Worm (Caenorhabditis elegans): Measurements from ENCODE around the gene puf-6.
"Not testable (repeated sequence)": the region's sequence is repeated elsewhere in the genome, so short reads cannot be mapped to it uniquely, and the experiment has no call there.

puf-6 gene

DNA sequence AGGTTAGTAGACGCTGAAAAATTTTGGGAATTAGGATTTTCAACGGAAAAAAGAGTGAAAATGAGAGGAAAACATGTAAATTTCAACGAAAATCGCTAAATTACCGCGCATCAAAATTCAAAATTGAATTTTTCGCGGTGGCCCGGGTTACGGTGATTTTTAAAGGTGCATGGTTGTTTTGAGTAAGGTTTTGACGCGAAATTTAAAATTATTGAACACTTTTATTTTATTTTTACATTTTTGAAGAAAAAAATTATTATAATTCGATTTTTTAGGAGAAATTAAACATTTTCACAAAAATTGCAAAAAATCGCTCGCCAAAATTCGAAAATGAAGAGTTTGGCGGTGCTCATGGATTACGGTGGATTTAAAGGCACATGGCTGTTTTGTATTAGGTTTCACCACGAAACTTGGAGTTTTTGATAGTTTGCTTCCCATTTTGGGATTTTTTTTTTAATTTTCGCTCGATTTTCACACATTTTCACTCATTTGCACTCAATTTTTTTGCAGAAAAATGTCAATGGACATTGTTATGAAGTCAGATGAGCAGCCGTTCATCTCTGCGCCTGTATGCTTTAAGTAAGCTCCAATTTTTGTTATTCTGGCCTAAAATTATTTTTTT is at the start of gene puf-6:
Gene puf-6 (minus strand): TSS at position 13 of the 622 bp plus-strand sequence.
- TF ChIP-seq unc-62 (GFP tag; optimal IDR thresholded peaks at IDR 0.05); C16A3.4 (tag; optimal IDR thresholded peaks at IDR 0.05); ceh-88 (GFP tag; IDR thresholded peaks at IDR 0.05): not testable (repeated sequence)

ce11 chrII:13091857-13092256 is 48.6 kb upstream of the puf-6 start:
- no peak for TF ChIP-seq ceh-88 (GFP tag; IDR thresholded peaks at IDR 0.05)
- no peak for TF ChIP-seq elt-3 (tag; optimal IDR thresholded peaks at IDR 0.05)
- no peak for TF ChIP-seq fkh-8 (tag; optimal IDR thresholded peaks at IDR 0.05)
- TF ChIP-seq swsn-7 (tag; optimal IDR thresholded peaks at IDR 0.05): no peak
- TF ChIP-seq nhr-85 (tag): no peak
- TF ChIP-seq hlh-4 (tag; optimal IDR thresholded peaks at IDR 0.05): no peak
- no peak for TF ChIP-seq aha-1 (tag; optimal IDR thresholded peaks at IDR 0.05)
- TF ChIP-seq egl-13 (tag; optimal IDR thresholded peaks at IDR 0.05): no peak
- TF ChIP-seq nhr-47 (tag; optimal IDR thresholded peaks at IDR 0.05): no peak
- TF ChIP-seq pqm-1 (tag; optimal IDR thresholded peaks at IDR 0.05): no peak
- TF ChIP-seq lin-35 (GFP tag; optimal IDR thresholded peaks at IDR 0.05): no peak
- no peak for TF ChIP-seq nhr-237 (tag; optimal IDR thresholded peaks at IDR 0.05)
- no peak for TF ChIP-seq lir-3 (tag; optimal IDR thresholded peaks at IDR 0.05; ENCODE audit: poor library complexity)
- no peak for TF ChIP-seq sox-4 (tag; optimal IDR thresholded peaks at IDR 0.05)
- TF ChIP-seq nhr-11 (tag; optimal IDR thresholded peaks at IDR 0.05): no peak
- TF ChIP-seq dpl-1 (GFP tag; optimal IDR thresholded peaks at IDR 0.05): no peak
- no peak for TF ChIP-seq C16A3.4 (tag; optimal IDR thresholded peaks at IDR 0.05)
- TF ChIP-seq ztf-4 (tag; optimal IDR thresholded peaks at IDR 0.05): no peak
- no peak for TF ChIP-seq ztf-11 (tag; optimal IDR thresholded peaks at IDR 0.05)

DNA sequence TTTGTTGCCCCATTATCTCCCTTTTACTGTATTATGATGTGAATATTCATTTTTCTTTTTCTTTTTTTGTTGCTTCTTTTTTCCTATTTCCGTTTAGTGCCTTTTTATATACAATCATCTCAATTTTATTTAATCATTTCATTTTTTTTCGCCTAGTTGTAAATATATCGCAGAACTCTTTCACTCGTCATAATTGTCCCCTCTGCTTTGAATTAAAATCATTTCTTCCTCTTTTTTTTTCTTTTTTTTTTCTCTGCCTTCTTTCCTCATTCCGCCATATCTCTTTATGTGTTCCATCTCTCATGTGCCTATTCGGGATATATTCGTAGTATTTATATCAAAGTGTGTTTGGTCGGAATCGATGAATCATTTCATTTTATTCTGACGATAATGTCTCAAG is 47.9 kb upstream of the puf-6 start, which contains the start of gene Y81G3A.4:
Gene Y81G3A.4 (plus strand): TSS at position 301 of the 400 bp plus-strand sequence.
- TF ChIP-seq dpl-1 (GFP tag; optimal IDR thresholded peaks at IDR 0.05) (no peak), isw-1 (GFP tag; IDR thresholded peaks at IDR 0.05) (no peak), ceh-82 (tag; optimal IDR thresholded peaks at IDR 0.05) (no peak), zip-4 (GFP tag; optimal IDR thresholded peaks at IDR 0.05) (no peak), nhr-237 (tag; optimal IDR thresholded peaks at IDR 0.05) (no peak), swsn-7 (tag; optimal IDR thresholded peaks at IDR 0.05) (no peak)

- TF ChIP-seq efl-1 (optimal IDR thresholded peaks at IDR 0.05) (no peak), efl-1 (GFP tag; optimal IDR thresholded peaks at IDR 0.05 in 1 of 2) (peak in 1 of 2 experiments; percentile 54), lin-35 (GFP tag; optimal IDR thresholded peaks at IDR 0.05) (no peak), mdl-1 (tag; optimal IDR thresholded peaks at IDR 0.05) (no peak)
Observed at ce11 chrII:13085951-13086350, 42.7 kb upstream of the puf-6 start.

ce11 chrII:13083752-13084214 is 40.5 kb upstream of the puf-6 start, which contains the start of the genes Y81G3A.1 and gcn-2:
TSS of gene Y81G3A.1 (minus strand) at chrII:13083926.
TSS of gene gcn-2 (plus strand) at chrII:13084164.
- TF ChIP-seq unc-86 (tag; optimal IDR thresholded peaks at IDR 0.05): peak; percentile 11
- no peak for TF ChIP-seq mdl-1 (tag; optimal IDR thresholded peaks at IDR 0.05)
- TF ChIP-seq sox-4 (tag; optimal IDR thresholded peaks at IDR 0.05): no peak
- TF ChIP-seq ets-5 (GFP tag; IDR thresholded peaks at IDR 0.05): no peak
- TF ChIP-seq sptf-1 (tag; optimal IDR thresholded peaks at IDR 0.05): no peak
- no peak for TF ChIP-seq egl-13 (tag; optimal IDR thresholded peaks at IDR 0.05)
- peak; percentile 77 for TF ChIP-seq nhr-47 (tag; optimal IDR thresholded peaks at IDR 0.05)
- no peak for TF ChIP-seq hlh-4 (tag; optimal IDR thresholded peaks at IDR 0.05)
- TF ChIP-seq unc-130 (tag; optimal IDR thresholded peaks at IDR 0.05): peak; percentile 43
- no peak for TF ChIP-seq nhr-76 (tag; optimal IDR thresholded peaks at IDR 0.05)
- TF ChIP-seq lsy-2 (tag; optimal IDR thresholded peaks at IDR 0.05): peak; percentile 64 to 76
- TF ChIP-seq nhr-85 (tag): peak; percentile 60
- TF ChIP-seq isw-1 (GFP tag; IDR thresholded peaks at IDR 0.05): peak; percentile 45
- no peak for TF ChIP-seq ceh-90 (tag; optimal IDR thresholded peaks at IDR 0.05)
- TF ChIP-seq nhr-77 (tag; optimal IDR thresholded peaks at IDR 0.05): no peak
- TF ChIP-seq xbp-1 (tag; optimal IDR thresholded peaks at IDR 0.05): peak; percentile 60
- TF ChIP-seq skn-1 (tag; optimal IDR thresholded peaks at IDR 0.05): no peak
- TF ChIP-seq lir-3 (tag; optimal IDR thresholded peaks at IDR 0.05; ENCODE audit: poor library complexity): no peak
- no peak for TF ChIP-seq hlh-17 (GFP tag; optimal IDR thresholded peaks at IDR 0.05; ENCODE audit: borderline replicate concordance)
- no peak for TF ChIP-seq unc-62 (GFP tag; optimal IDR thresholded peaks at IDR 0.05)
- TF ChIP-seq nhr-237 (tag; optimal IDR thresholded peaks at IDR 0.05): no peak
- no peak for TF ChIP-seq ztf-4 (tag; optimal IDR thresholded peaks at IDR 0.05)
- no peak for TF ChIP-seq nhr-11 (tag; optimal IDR thresholded peaks at IDR 0.05)
- no peak for TF ChIP-seq ces-1 (GFP tag; optimal IDR thresholded peaks at IDR 0.05)
- TF ChIP-seq vab-15 (tag; optimal IDR thresholded peaks at IDR 0.05): no peak
- no peak for TF ChIP-seq efl-3 (GFP tag; optimal IDR thresholded peaks at IDR 0.05)
- no peak for TF ChIP-seq C34B4.2 (tag; optimal IDR thresholded peaks at IDR 0.05)
- TF ChIP-seq nhr-71 (tag; optimal IDR thresholded peaks at IDR 0.05): peak; percentile 71
- peak; percentile 97 for TF ChIP-seq F16B12.6 (tag; optimal IDR thresholded peaks at IDR 0.05)
